Worm (Caenorhabditis elegans): ENCODE results near the gene ZC116.1.
A peak's percentile ranks its signal among the peaks of the same experiment; 100 is the strongest.

The ZC116.1 gene

ce11 chrV:12579299-12579698 is 30.3 kb upstream of the ZC116.1 start, which contains the start of gene E02A10.3:
TSS of gene E02A10.3 (plus strand) at chrV:12579599.
- no peak for TF ChIP-seq med-1 (GFP tag; optimal IDR thresholded peaks at IDR 0.05; ENCODE audit: insufficient read depth)
- TF ChIP-seq cog-1 (tag; optimal IDR thresholded peaks at IDR 0.05): no peak
- no peak for TF ChIP-seq ref-1 (GFP tag; conservative IDR thresholded peaks at IDR 0.05)
- TF ChIP-seq flt-1 (GFP tag; IDR thresholded peaks at IDR 0.05): no peak
- no peak for TF ChIP-seq ztf-23 (GFP tag; IDR thresholded peaks at IDR 0.05)
- TF ChIP-seq T22C8.4 (GFP tag; IDR thresholded peaks at IDR 0.05): no peak
- TF ChIP-seq ztf-29 (GFP tag; IDR thresholded peaks at IDR 0.05): no peak
- no peak for TF ChIP-seq klf-2 (GFP tag; conservative IDR thresholded peaks at IDR 0.05)
- no peak for TF ChIP-seq tab-1 (GFP tag; IDR thresholded peaks at IDR 0.05)

DNA sequence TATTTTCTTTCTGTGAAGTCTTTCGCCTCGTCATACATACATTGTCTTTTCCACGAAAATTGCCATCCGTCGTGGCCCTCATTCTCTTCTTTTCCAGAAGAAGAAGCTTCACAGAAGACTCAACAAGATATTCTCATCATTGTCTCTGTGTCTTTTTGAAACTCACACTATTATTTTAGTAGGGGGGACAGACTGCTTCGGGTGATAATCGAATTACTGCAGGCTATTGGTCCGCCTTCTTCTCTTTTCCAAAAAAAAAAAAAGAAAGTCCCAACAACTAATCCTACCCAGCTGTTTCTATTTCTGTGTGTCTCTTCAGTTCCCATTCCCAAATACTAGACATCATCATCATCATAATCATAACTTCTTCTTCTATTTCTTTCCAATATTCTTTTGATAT is 26.2 kb upstream of the ZC116.1 start:
- no peak for TF ChIP-seq flt-1 (GFP tag; IDR thresholded peaks at IDR 0.05)
- no peak for TF ChIP-seq ztf-29 (GFP tag; IDR thresholded peaks at IDR 0.05)
- TF ChIP-seq tab-1 (GFP tag; IDR thresholded peaks at IDR 0.05): no peak
- no peak for TF ChIP-seq ref-1 (GFP tag; conservative IDR thresholded peaks at IDR 0.05)
- no peak for TF ChIP-seq med-1 (GFP tag; optimal IDR thresholded peaks at IDR 0.05; ENCODE audit: insufficient read depth)
- no peak for TF ChIP-seq cog-1 (tag; optimal IDR thresholded peaks at IDR 0.05)
- no peak for TF ChIP-seq ztf-23 (GFP tag; IDR thresholded peaks at IDR 0.05)
- no peak for TF ChIP-seq T22C8.4 (GFP tag; IDR thresholded peaks at IDR 0.05)
- TF ChIP-seq klf-2 (GFP tag; conservative IDR thresholded peaks at IDR 0.05): no peak

- TF ChIP-seq flt-1 (GFP tag; IDR thresholded peaks at IDR 0.05) (no peak), ztf-23 (GFP tag; IDR thresholded peaks at IDR 0.05) (no peak), T22C8.4 (GFP tag; IDR thresholded peaks at IDR 0.05) (no peak), med-1 (GFP tag; optimal IDR thresholded peaks at IDR 0.05; ENCODE audit: insufficient read depth) (no peak), ztf-29 (GFP tag; IDR thresholded peaks at IDR 0.05) (no peak), cog-1 (tag; optimal IDR thresholded peaks at IDR 0.05) (no peak)
These were observed 24.9 kb upstream of the ZC116.1 start for ce11 chrV:12584771-12585170.

- TF ChIP-seq klf-2 (GFP tag; conservative IDR thresholded peaks at IDR 0.05) (no peak), cog-1 (tag; optimal IDR thresholded peaks at IDR 0.05) (no peak), ztf-23 (GFP tag; IDR thresholded peaks at IDR 0.05) (no peak), ztf-29 (GFP tag; IDR thresholded peaks at IDR 0.05) (no peak), med-1 (GFP tag; optimal IDR thresholded peaks at IDR 0.05; ENCODE audit: insufficient read depth) (no peak), ref-1 (GFP tag; conservative IDR thresholded peaks at IDR 0.05) (no peak), tab-1 (GFP tag; IDR thresholded peaks at IDR 0.05) (no peak), flt-1 (GFP tag; IDR thresholded peaks at IDR 0.05) (no peak), T22C8.4 (GFP tag; IDR thresholded peaks at IDR 0.05) (no peak)
These were observed 22.8 kb upstream of the ZC116.1 start for ce11 chrV:12586793-12587192.

ce11 chrV:12588030-12588429 is 21.6 kb upstream of the ZC116.1 start, which contains the start of gene C14C10.1:
TSS of gene C14C10.1 (plus strand) at chrV:12588330.
- no peak for TF ChIP-seq cog-1 (tag; optimal IDR thresholded peaks at IDR 0.05)
- TF ChIP-seq T22C8.4 (GFP tag; IDR thresholded peaks at IDR 0.05): no peak
- TF ChIP-seq klf-2 (GFP tag; conservative IDR thresholded peaks at IDR 0.05): no peak
- TF ChIP-seq ref-1 (GFP tag; conservative IDR thresholded peaks at IDR 0.05): no peak
- TF ChIP-seq ztf-23 (GFP tag; IDR thresholded peaks at IDR 0.05): no peak
- no peak for TF ChIP-seq ztf-29 (GFP tag; IDR thresholded peaks at IDR 0.05)
- no peak for TF ChIP-seq flt-1 (GFP tag; IDR thresholded peaks at IDR 0.05)
- TF ChIP-seq med-1 (GFP tag; optimal IDR thresholded peaks at IDR 0.05; ENCODE audit: insufficient read depth): no peak
- TF ChIP-seq tab-1 (GFP tag; IDR thresholded peaks at IDR 0.05): no peak

- TF ChIP-seq cog-1 (tag; optimal IDR thresholded peaks at IDR 0.05): no peak
- TF ChIP-seq ztf-29 (GFP tag; IDR thresholded peaks at IDR 0.05): no peak
- no peak for TF ChIP-seq flt-1 (GFP tag; IDR thresholded peaks at IDR 0.05)
- no peak for TF ChIP-seq tab-1 (GFP tag; IDR thresholded peaks at IDR 0.05)
- no peak for TF ChIP-seq ztf-23 (GFP tag; IDR thresholded peaks at IDR 0.05)
- no peak for TF ChIP-seq T22C8.4 (GFP tag; IDR thresholded peaks at IDR 0.05)
- no peak for TF ChIP-seq klf-2 (GFP tag; conservative IDR thresholded peaks at IDR 0.05)
- no peak for TF ChIP-seq med-1 (GFP tag; optimal IDR thresholded peaks at IDR 0.05; ENCODE audit: insufficient read depth)
These were observed 19.0 kb upstream of the ZC116.1 start, which contains the start of gene ttr-43 for ce11 chrV:12590601-12591000. TSS of gene ttr-43 (minus strand) at chrV:12590701.

DNA sequence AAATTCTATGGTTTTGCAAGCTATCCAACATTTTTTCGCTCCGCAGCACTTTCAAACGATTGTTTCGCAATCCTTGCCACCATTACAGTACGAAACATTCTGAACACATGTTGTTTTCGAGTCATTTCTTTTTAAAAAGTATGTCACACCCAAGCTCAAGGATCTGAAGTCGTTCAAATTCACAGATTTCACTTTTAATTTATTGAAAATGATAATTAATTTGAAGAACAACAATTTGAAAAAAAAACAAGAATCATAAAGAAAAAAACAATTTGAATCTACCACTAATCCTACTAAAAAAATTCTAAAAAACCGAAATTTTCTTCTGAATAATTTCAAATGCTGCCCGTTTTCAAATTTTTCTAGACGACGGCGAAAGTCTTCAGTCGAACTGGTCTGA is 17.2 kb upstream of the ZC116.1 start, which contains the start of gene C14C10.2:
TSS of gene C14C10.2 (minus strand) at position 101 of the 400 bp plus-strand sequence.
- TF ChIP-seq cog-1 (tag; optimal IDR thresholded peaks at IDR 0.05) (no peak), T22C8.4 (GFP tag; IDR thresholded peaks at IDR 0.05) (no peak), ztf-29 (GFP tag; IDR thresholded peaks at IDR 0.05) (no peak), ref-1 (GFP tag; conservative IDR thresholded peaks at IDR 0.05) (no peak), tab-1 (GFP tag; IDR thresholded peaks at IDR 0.05) (no peak), ztf-23 (GFP tag; IDR thresholded peaks at IDR 0.05) (no peak), klf-2 (GFP tag; conservative IDR thresholded peaks at IDR 0.05) (no peak), med-1 (GFP tag; optimal IDR thresholded peaks at IDR 0.05; ENCODE audit: insufficient read depth) (no peak), flt-1 (GFP tag; IDR thresholded peaks at IDR 0.05) (no peak)

- TF ChIP-seq med-1 (GFP tag; optimal IDR thresholded peaks at IDR 0.05; ENCODE audit: insufficient read depth): no peak
These were observed 13.4 kb upstream of the ZC116.1 start, which contains the start of gene mma-1 for ce11 chrV:12596196-12596595. TSS of gene mma-1 (minus strand) at chrV:12596296.

DNA sequence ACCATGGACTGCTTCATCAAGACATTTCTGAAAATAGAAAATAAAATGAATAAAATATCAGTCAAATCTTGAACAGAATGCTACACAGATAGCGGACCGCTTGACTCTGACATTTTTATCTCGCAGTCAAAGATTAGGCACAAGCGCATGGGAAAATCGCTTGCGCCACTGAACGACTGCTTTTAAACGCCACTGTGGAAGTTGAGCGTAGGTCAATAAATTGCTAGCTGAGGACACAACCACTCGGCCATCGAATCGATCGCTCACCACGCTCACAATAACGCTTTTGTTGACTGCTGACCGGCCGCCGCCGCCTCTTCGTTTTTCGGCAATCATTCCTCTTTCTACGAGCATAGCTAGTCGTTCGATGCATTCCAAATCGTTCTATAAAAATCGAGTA is 12.8 kb upstream of the ZC116.1 start:
- TF ChIP-seq cog-1 (tag; optimal IDR thresholded peaks at IDR 0.05) (peak; percentile 58), T22C8.4 (GFP tag; IDR thresholded peaks at IDR 0.05) (peak; percentile 69; the same call in 1 of the 2 replicates), ztf-23 (GFP tag; IDR thresholded peaks at IDR 0.05) (peak; percentile 78), ztf-29 (GFP tag; IDR thresholded peaks at IDR 0.05) (peak; percentile 82), med-1 (GFP tag; optimal IDR thresholded peaks at IDR 0.05; ENCODE audit: insufficient read depth) (peak; percentile 15), ref-1 (GFP tag; conservative IDR thresholded peaks at IDR 0.05) (peak; percentile 48; the same call in 1 of the 2 replicates), tab-1 (GFP tag; IDR thresholded peaks at IDR 0.05) (peak; percentile 80; the same call in 1 of the 2 replicates), klf-2 (GFP tag; conservative IDR thresholded peaks at IDR 0.05) (0 out of 2 replicates have a peak, but pooled peaks have one; percentile 49), flt-1 (GFP tag; IDR thresholded peaks at IDR 0.05) (peak; percentile 87)

DNA sequence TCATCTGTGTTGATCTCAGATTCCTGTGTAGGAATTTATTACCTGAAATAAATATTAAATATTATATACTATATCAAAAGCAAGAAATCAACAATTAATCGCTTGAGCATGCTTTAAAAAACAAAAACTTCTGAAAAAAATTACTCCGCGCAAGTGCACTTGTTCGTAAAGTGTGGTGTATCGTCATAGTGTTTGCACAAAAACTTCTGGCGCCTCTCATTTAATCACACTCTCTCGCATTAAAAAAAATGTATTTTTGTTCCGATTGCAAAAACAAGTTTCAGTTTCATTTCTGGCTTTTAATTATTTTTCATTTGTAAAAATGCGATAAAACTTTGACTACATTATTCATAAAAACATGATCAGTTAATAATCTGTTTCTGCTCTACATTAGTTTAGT is 10.5 kb upstream of the ZC116.1 start, which contains the start of the genes C14C10.10 and ril-2:
TSS of gene C14C10.10 (minus strand) at position 19 of the 400 bp plus-strand sequence.
TSS of gene ril-2 (minus strand) at position 48 of the 400 bp plus-strand sequence.
- TF ChIP-seq T22C8.4 (GFP tag; IDR thresholded peaks at IDR 0.05): no peak
- TF ChIP-seq cog-1 (tag; optimal IDR thresholded peaks at IDR 0.05): no peak
- TF ChIP-seq flt-1 (GFP tag; IDR thresholded peaks at IDR 0.05): no peak
- no peak for TF ChIP-seq klf-2 (GFP tag; conservative IDR thresholded peaks at IDR 0.05)
- no peak for TF ChIP-seq tab-1 (GFP tag; IDR thresholded peaks at IDR 0.05)
- no peak for TF ChIP-seq med-1 (GFP tag; optimal IDR thresholded peaks at IDR 0.05; ENCODE audit: insufficient read depth)

All from whole organism, midembryonic.